Worm (Caenorhabditis elegans) whole organism, L2 larva: ENCODE results near the gene C39B5.2.

Source experiments
- C34F6.9 ChIP-seq: fragments of 150-350 bp; optimal IDR thresholded peaks from 2 replicates; lab custom pipeline; 2014; ENCODE audit warnings: missing biosample characterization, missing genetic modification characterization
- R02D3.7 ChIP-seq: fragments of 150-350 bp; optimal IDR thresholded peaks from 2 replicates; lab custom pipeline; 2014; ENCODE audit warnings: missing biosample characterization, missing genetic modification characterization
- Y55F3AM.14 ChIP-seq: fragments of 200-800 bp; sonication (Bioruptor generic); optimal IDR thresholded peaks from 2 replicates; lab custom pipeline; 2018; ENCODE audit warnings: mild to moderate bottlenecking, missing genetic modification characterization, missing compliant biosample characterization
- ZK546.5 ChIP-seq: sonication (generic microtip); optimal IDR thresholded peaks from 2 replicates; lab custom pipeline; 2017; ENCODE audit warnings: missing biosample characterization, missing genetic modification characterization
- alr-1 ChIP-seq: fragments of 150-350 bp; optimal IDR thresholded peaks from 2 replicates; lab custom pipeline; 2014; ENCODE audit warnings: missing biosample characterization, missing genetic modification characterization
- ama-1 ChIP-seq: fragments of 150-350 bp; optimal IDR thresholded peaks from 2 replicates; lab custom pipeline; 2018; ENCODE audit warnings: inconsistent platforms
- blmp-1 ChIP-seq: sonication (generic microtip); optimal IDR thresholded peaks from 2 replicates; lab custom pipeline; 2017; ENCODE audit warnings: missing genetic modification characterization, mild to moderate bottlenecking, missing compliant biosample characterization, antibody characterized with exemption, moderate library complexity; ENCODE audit not compliant: insufficient read depth
- ceh-82 ChIP-seq: fragments of 150-350 bp; optimal IDR thresholded peaks from 2 replicates; lab custom pipeline; 2014; ENCODE audit warnings: missing biosample characterization, missing genetic modification characterization
- crh-2 ChIP-seq: sonication (generic microtip); optimal IDR thresholded peaks from 2 replicates; lab custom pipeline; 2017; ENCODE audit warnings: missing biosample characterization, missing genetic modification characterization
- dmd-4 ChIP-seq: sonication (generic microtip); optimal IDR thresholded peaks from 2 replicates; lab custom pipeline; 2017; ENCODE audit warnings: missing biosample characterization, missing genetic modification characterization
- elt-3 ChIP-seq: sonication (generic microtip); optimal IDR thresholded peaks from 2 replicates; lab custom pipeline; 2017; ENCODE audit warnings: missing biosample characterization, missing genetic modification characterization
- fos-1 ChIP-seq: fragments of 150-350 bp; optimal IDR thresholded peaks from 2 replicates; lab custom pipeline; 2014; ENCODE audit warnings: missing biosample characterization, missing genetic modification characterization
- gmeb-1 ChIP-seq: fragments of 150-350 bp; optimal IDR thresholded peaks from 2 replicates; lab custom pipeline; 2014; ENCODE audit warnings: missing biosample characterization, missing genetic modification characterization
- lin-11 ChIP-seq: fragments of 150-350 bp; sonication (generic microtip); optimal IDR thresholded peaks from 2 replicates; lab custom pipeline; 2014; ENCODE audit warnings: missing biosample characterization, missing genetic modification characterization, inconsistent platforms, mixed read lengths
- lin-13 ChIP-seq: fragments of 150-350 bp; optimal IDR thresholded peaks from 2 replicates; lab custom pipeline; 2014; ENCODE audit warnings: missing biosample characterization, missing genetic modification reagents, missing genetic modification characterization
- lin-39 ChIP-seq: fragments of 150-350 bp; optimal IDR thresholded peaks from 2 replicates; lab custom pipeline; 2014; ENCODE audit warnings: missing biosample characterization, missing genetic modification reagents, missing genetic modification characterization
- lsy-2 ChIP-seq, 2 experiments: fragments of 150-350 bp in 1 of 2; sonication (generic microtip) in 1 of 2; optimal IDR thresholded peaks; 2 replicates each; lab custom pipeline; 2014 to 2017; ENCODE audit warnings: missing biosample characterization in 2 of 2, missing genetic modification characterization in 2 of 2
- mbf-1 ChIP-seq: sonication (generic microtip); optimal IDR thresholded peaks from 2 replicates; lab custom pipeline; 2017; ENCODE audit warnings: missing biosample characterization, missing genetic modification characterization
- nhr-11 ChIP-seq: fragments of 150-350 bp; optimal IDR thresholded peaks from 2 replicates; lab custom pipeline; 2014; ENCODE audit warnings: missing biosample characterization, missing genetic modification characterization
- nhr-12 ChIP-seq: fragments of 150-350 bp; optimal IDR thresholded peaks from 2 replicates; lab custom pipeline; 2014; ENCODE audit warnings: missing biosample characterization, missing genetic modification characterization
- nhr-129 ChIP-seq: fragments of 150-350 bp; optimal IDR thresholded peaks from 2 replicates; lab custom pipeline; 2014; ENCODE audit warnings: missing biosample characterization, missing genetic modification characterization
- nhr-21 ChIP-seq: fragments of 150-350 bp; optimal IDR thresholded peaks from 2 replicates; lab custom pipeline; 2014; ENCODE audit warnings: missing biosample characterization, missing genetic modification characterization
- nhr-23 ChIP-seq: fragments of 150-350 bp; optimal IDR thresholded peaks from 2 replicates; lab custom pipeline; 2014; ENCODE audit warnings: missing biosample characterization, missing genetic modification reagents, missing genetic modification characterization
- nhr-237 ChIP-seq: fragments of 150-350 bp; optimal IDR thresholded peaks from 2 replicates; lab custom pipeline; 2014; ENCODE audit warnings: missing biosample characterization, missing genetic modification characterization
- nhr-25 ChIP-seq: fragments of 150-350 bp; sonication (generic microtip); optimal IDR thresholded peaks from 3 replicates; lab custom pipeline; 2014; ENCODE audit warnings: missing biosample characterization, missing genetic modification characterization
- nhr-6 ChIP-seq: fragments of 150-350 bp; optimal IDR thresholded peaks from 2 replicates; lab custom pipeline; 2014; ENCODE audit warnings: missing biosample characterization, missing genetic modification characterization
- unc-55 ChIP-seq: fragments of 150-350 bp; sonication (generic microtip); optimal IDR thresholded peaks from 3 replicates; lab custom pipeline; 2014; ENCODE audit warnings: missing biosample characterization, missing genetic modification reagents, missing genetic modification characterization
- zag-1 ChIP-seq: fragments of 150-350 bp; optimal IDR thresholded peaks from 2 replicates; lab custom pipeline; 2014; ENCODE audit warnings: missing biosample characterization, missing genetic modification characterization
- ztf-1 ChIP-seq: fragments of 200-800 bp; sonication (Bioruptor generic); conservative IDR thresholded peaks from 2 replicates; pipeline ENCODE4 v1.3.6; 2022; ENCODE audit warnings: missing genetic modification characterization, missing compliant biosample characterization
- ztf-11 ChIP-seq: sonication (generic microtip); optimal IDR thresholded peaks from 2 replicates; lab custom pipeline; 2017; ENCODE audit warnings: missing biosample characterization, missing genetic modification characterization
- ztf-4 ChIP-seq: fragments of 150-350 bp; optimal IDR thresholded peaks from 2 replicates; lab custom pipeline; 2014; ENCODE audit warnings: missing biosample characterization, missing genetic modification characterization

Gene C39B5.2

DNA sequence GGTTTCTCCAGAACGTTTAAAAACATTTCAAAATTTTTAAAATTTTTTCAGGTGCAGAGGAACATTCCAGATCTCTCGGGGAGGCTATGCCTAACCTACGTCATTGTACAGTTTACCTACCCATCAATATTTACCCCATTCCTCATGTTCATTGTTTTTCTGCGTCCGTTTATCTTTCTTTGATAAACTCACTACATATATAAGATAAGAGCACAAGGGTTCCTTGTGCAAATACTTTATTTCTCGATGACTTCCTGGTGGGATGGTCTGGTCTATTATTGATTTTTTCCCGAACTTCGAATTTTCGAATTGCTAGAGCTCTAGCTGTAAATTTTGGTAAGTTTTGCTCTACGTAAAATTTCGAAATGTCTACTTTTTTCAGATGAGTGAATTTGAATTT is 1.3 kb upstream of the C39B5.2 start:
- no peak for TF ChIP-seq fos-1 (tag; lab: Kevin White, UChicago)
- TF ChIP-seq ama-1 (lab: Kevin White, UChicago) = no peak
- no peak for TF ChIP-seq ztf-11 (tag; lab: Kevin White, UChicago)
- TF ChIP-seq blmp-1 = no peak
- no peak for TF ChIP-seq ceh-82
- no peak for TF ChIP-seq nhr-11 (tag; lab: Kevin White, UChicago)
- TF ChIP-seq unc-55 = no peak
- no peak for TF ChIP-seq lin-13 (GFP tag; lab: Kevin White, UChicago)
- TF ChIP-seq lin-39 (tag; lab: Kevin White, UChicago) = no peak
- no peak for TF ChIP-seq dmd-4 (tag; lab: Kevin White, UChicago)
- no peak for TF ChIP-seq nhr-25 (tag; lab: Kevin White, UChicago)
- TF ChIP-seq elt-3 (tag; lab: Kevin White, UChicago) = no peak
- TF ChIP-seq nhr-6 (tag; lab: Kevin White, UChicago) = no peak
- TF ChIP-seq zag-1 (tag; lab: Kevin White, UChicago) = no peak
- TF ChIP-seq R02D3.7 (tag; lab: Kevin White, UChicago) = no peak

DNA sequence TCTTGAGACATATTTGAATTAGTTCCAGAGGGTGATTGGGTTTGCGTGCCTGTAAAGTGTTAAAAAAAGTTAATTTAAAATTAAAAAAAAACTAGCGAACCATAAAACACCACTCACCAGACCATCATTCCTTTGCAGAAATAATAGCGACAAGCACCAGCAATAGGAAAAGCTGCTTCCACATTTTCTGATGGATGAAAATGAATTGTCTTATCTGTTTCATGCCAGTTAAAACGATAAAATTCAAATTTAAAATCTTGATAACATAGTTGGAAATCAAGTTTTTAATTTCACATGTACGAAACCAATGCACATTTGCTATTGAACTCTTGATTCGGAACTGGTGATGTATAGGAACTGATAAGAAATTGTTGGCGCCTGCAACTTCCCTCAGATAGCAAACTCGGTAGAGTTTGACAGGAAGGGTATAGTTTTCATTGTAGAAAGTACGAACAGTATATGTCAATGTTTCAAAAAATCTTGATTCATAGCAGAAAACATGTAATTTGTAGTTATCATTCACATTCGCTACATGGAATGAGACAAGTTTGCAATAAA is 5.0 kb downstream of the C39B5.2 start, which contains the start of gene C39B5.10:
C39B5.10 (minus strand) TSS at position 51 of the 558 bp plus-strand sequence.
- TF ChIP-seq nhr-23 (tag; lab: Kevin White, UChicago) (no peak), crh-2 (tag; lab: Kevin White, UChicago) (no peak), fos-1 (tag; lab: Kevin White, UChicago) (peak; percentile 89)

DNA sequence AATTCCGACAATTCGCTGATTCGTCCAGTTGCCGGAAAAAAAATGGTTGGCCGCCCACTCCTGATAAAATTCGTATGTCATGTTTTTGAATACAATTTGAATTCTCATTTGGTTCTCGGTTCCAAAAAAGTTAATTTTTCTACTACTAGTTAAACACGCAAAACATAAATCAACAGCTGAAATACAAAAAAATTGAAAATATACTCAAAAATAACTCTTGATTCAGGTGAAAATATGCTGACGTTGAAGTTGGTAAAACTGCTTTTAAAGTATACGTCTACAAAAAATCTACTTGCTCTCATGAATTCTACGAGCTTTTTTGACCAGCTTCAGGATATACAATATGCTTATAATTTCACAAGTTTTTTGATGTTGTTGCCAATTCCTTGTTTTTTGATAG is 5.8 kb downstream of the C39B5.2 start, which contains the start of gene srz-56:
srz-56 (plus strand) TSS at position 301 of the 400 bp plus-strand sequence.
- no peak for TF ChIP-seq crh-2 (tag; lab: Kevin White, UChicago)
- no peak for TF ChIP-seq nhr-129 (tag; lab: Kevin White, UChicago)
- TF ChIP-seq lsy-2 (tag; optimal IDR thresholded peaks at IDR 0.05; lab: Kevin White, UChicago) = no peak
- no peak for TF ChIP-seq lin-13 (GFP tag; lab: Kevin White, UChicago)
- TF ChIP-seq, all 48 proteins: peak for 0

DNA sequence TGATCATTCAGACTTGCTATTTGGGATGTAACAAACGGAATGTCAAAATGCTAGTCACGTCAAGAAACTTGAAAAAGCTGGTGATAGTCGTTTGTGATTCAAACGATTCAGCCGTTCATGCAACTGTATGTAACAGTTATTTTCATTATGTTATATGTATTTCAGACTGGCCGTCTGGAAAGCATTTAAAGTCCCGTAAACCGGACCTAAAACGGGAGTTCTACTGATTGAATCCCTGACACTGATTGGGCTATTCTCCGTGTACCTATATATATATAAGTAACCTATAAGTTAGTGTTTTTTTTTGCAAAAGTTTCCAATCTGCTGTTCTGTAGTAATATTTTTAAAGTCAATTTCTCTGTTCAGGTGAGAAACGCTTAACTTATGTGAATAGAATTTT is 8.9 kb downstream of the C39B5.2 start:
- TF ChIP-seq ztf-1 (GFP tag; lab: Robert Waterston, UW) (no peak), nhr-237 (no peak), Y55F3AM.14 (no peak), dmd-4 (tag; lab: Kevin White, UChicago) (no peak), ceh-82 (no peak), crh-2 (tag; lab: Kevin White, UChicago) (no peak), alr-1 (no peak), nhr-6 (tag; lab: Kevin White, UChicago) (no peak), nhr-23 (tag; lab: Kevin White, UChicago) (no peak), ztf-4 (tag; lab: Kevin White, UChicago) (no peak), nhr-12 (tag; lab: Kevin White, UChicago) (no peak), gmeb-1 (tag; lab: Kevin White, UChicago) (no peak)
- TF ChIP-seq, all 48 proteins: peak for 0

- TF ChIP-seq alr-1 = no peak
- TF ChIP-seq gmeb-1 (tag; lab: Kevin White, UChicago) = no peak
- TF ChIP-seq ztf-4 (tag; lab: Kevin White, UChicago) = no peak
- TF ChIP-seq C34F6.9 (tag; lab: Kevin White, UChicago) = no peak
- TF ChIP-seq ZK546.5 (tag; lab: Kevin White, UChicago) = no peak
- TF ChIP-seq nhr-21 (tag; lab: Kevin White, UChicago) = no peak
- no peak for TF ChIP-seq nhr-23 (tag; lab: Kevin White, UChicago)
- no peak for TF ChIP-seq ztf-11 (tag; lab: Kevin White, UChicago)
- TF ChIP-seq fos-1 (tag; lab: Kevin White, UChicago) = no peak
- TF ChIP-seq lin-11 = no peak
- TF ChIP-seq ztf-1 (GFP tag; lab: Robert Waterston, UW) = no peak
- TF ChIP-seq mbf-1 (tag; lab: Kevin White, UChicago) = no peak
- no peak for TF ChIP-seq dmd-4 (tag; lab: Kevin White, UChicago)
- no peak for TF ChIP-seq nhr-6 (tag; lab: Kevin White, UChicago)
- no peak for TF ChIP-seq nhr-25 (tag; lab: Kevin White, UChicago)
- TF ChIP-seq ama-1 (lab: Kevin White, UChicago) = no peak
- no peak for TF ChIP-seq unc-55
- TF ChIP-seq lin-13 (GFP tag; lab: Kevin White, UChicago) = no peak
Observed at ce11 chrIII:2245727-2246126, 11.0 kb downstream of the C39B5.2 start, which contains the start of gene srd-67. Gene srd-67, minus strand, starts transcription at chrIII:2245827.
